Worm (Caenorhabditis elegans) whole organism, young adult: ENCODE measurements around the gene Y53C12A.8.

Experiments used
- F52B5.7 ChIP-seq: sonication (generic microtip); optimal IDR thresholded peaks from 2 replicates; lab custom pipeline; 2016; ENCODE audit warnings: mild to moderate bottlenecking, missing genetic modification characterization, missing compliant biosample characterization
- him-1 ChIP-seq: sonication (generic microtip); optimal IDR thresholded peaks from 2 replicates; lab custom pipeline; 2016; ENCODE audit warnings: missing genotype, missing genetic modification reagents, missing genetic modification characterization, missing compliant biosample characterization
- unc-62 ChIP-seq: fragments of 150-350 bp; optimal IDR thresholded peaks from 2 replicates; lab custom pipeline; 2014; ENCODE audit warnings: missing biosample characterization, missing genetic modification reagents, missing genetic modification characterization

DNA sequence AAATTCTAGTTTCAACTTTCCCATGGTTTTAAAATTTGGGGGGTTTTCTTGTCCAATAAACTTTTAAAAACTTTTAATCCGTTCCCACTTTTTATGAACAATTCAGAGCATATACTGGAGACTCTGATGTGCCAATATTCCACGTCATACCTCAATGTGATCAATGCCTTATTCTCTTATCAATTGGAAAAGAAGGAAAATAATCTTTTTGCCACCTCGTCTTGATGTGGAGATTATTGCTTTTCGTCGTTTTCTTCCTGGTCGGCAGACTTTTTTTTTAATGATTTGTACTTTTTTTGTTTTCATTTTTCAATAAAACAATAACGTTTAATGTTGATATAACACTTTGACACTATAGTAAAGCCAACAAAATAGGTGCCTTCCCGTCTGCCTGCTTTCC lies 22.8 kb downstream of the Y53C12A.8 start:
- no peak for TF ChIP-seq unc-62 (GFP tag; lab: Kevin White, UChicago)
- no peak for TF ChIP-seq him-1
- TF ChIP-seq F52B5.7 (tag; lab: Kevin White, UChicago) = no peak
